Worm (Caenorhabditis elegans) whole organism, late embryonic: ENCODE data around the gene srh-275.

Source experiments
- F13H6.1 ChIP-seq: sonication (generic microtip); optimal IDR thresholded peaks from 2 replicates; lab custom pipeline; 2016; ENCODE audit warnings: missing genetic modification characterization, missing compliant biosample characterization
- ama-1 ChIP-seq: fragments of 150-350 bp; optimal IDR thresholded peaks from 2 replicates; lab custom pipeline; 2014
- ceh-2 ChIP-seq: sonication (generic microtip); optimal IDR thresholded peaks from 2 replicates; lab custom pipeline; 2016; ENCODE audit warnings: missing genotype, missing genetic modification characterization, missing compliant biosample characterization
- ceh-24 ChIP-seq: sonication (generic microtip); optimal IDR thresholded peaks from 2 replicates; lab custom pipeline; 2016; ENCODE audit warnings: mild to moderate bottlenecking, missing genetic modification characterization, missing compliant biosample characterization
- elt-2 ChIP-seq: sonication (generic microtip); optimal IDR thresholded peaks from 2 replicates; lab custom pipeline; 2016; ENCODE audit warnings: missing genetic modification reagents, missing genetic modification characterization, missing compliant biosample characterization
- hlh-30 ChIP-seq: sonication (generic microtip); optimal IDR thresholded peaks from 2 replicates; lab custom pipeline; 2017; ENCODE audit warnings: antibody characterized with exemption, missing genetic modification characterization, missing compliant biosample characterization; ENCODE audit not compliant: insufficient read depth
- hlh-6 ChIP-seq: sonication (generic microtip); optimal IDR thresholded peaks from 2 replicates; lab custom pipeline; 2016; ENCODE audit warnings: missing genotype, missing genetic modification characterization, missing compliant biosample characterization
- madf-2 ChIP-seq: sonication (generic microtip); optimal IDR thresholded peaks from 2 replicates; lab custom pipeline; 2017; ENCODE audit warnings: missing genetic modification characterization, missing compliant biosample characterization
- ztf-16 ChIP-seq: sonication (generic microtip); optimal IDR thresholded peaks from 2 replicates; lab custom pipeline; 2017; ENCODE audit warnings: missing genetic modification characterization, missing compliant biosample characterization

ce11 chrV:7356684-7357083 is 3.9 kb downstream of the srh-275 start, which contains the start of gene C03G6.21:
- TF ChIP-seq F13H6.1 (tag; lab: Kevin White, UChicago) (no peak), hlh-6 (tag; lab: Kevin White, UChicago) (no peak), ceh-2 (tag; lab: Kevin White, UChicago) (no peak), ztf-16 (tag; lab: Kevin White, UChicago) (no peak), madf-2 (tag; lab: Kevin White, UChicago) (no peak), hlh-30 (tag; lab: Kevin White, UChicago) (no peak), ama-1 (no peak), ceh-24 (tag; lab: Kevin White, UChicago) (no peak), elt-2 (no peak)
